Worm (Caenorhabditis elegans): ENCODE data around the gene ttr-20.
A peak's percentile ranks its signal among the peaks of the same experiment; 100 is the strongest.
"Not testable (repeated sequence)": the region's sequence is repeated elsewhere in the genome, so short reads cannot be mapped to it uniquely, and the experiment has no call there.

ttr-20 gene

ce11 chrIV:4246493-4246892, at the start of gene ttr-20:
TSS of gene ttr-20 (plus strand) at chrIV:4246793.
- TF ChIP-seq lin-39 (tag; optimal IDR thresholded peaks at IDR 0.05) (no peak), pha-4 (tag; optimal IDR thresholded peaks at IDR 0.05) (no peak), zag-1 (tag; optimal IDR thresholded peaks at IDR 0.05) (no peak), jun-1 (tag; optimal IDR thresholded peaks at IDR 0.05) (no peak), mml-1 (tag; optimal IDR thresholded peaks at IDR 0.05) (no peak), mdl-1 (tag; optimal IDR thresholded peaks at IDR 0.05) (no peak), snpc-4 (tag; optimal IDR thresholded peaks at IDR 0.05) (no peak), aly-2 (tag; optimal IDR thresholded peaks at IDR 0.05) (no peak), ztf-4 (tag; optimal IDR thresholded peaks at IDR 0.05) (no peak)

ce11 chrIV:4197167-4197566, 49.4 kb upstream of the ttr-20 start, which contains the start of gene cyp-25A6:
TSS of gene cyp-25A6 (plus strand) at chrIV:4197467.
- TF ChIP-seq ceh-82, ztf-4, daf-12 (tag; optimal IDR thresholded peaks at IDR 0.05): not testable (repeated sequence)

ce11 chrIV:4204275-4204674, 42.3 kb upstream of the ttr-20 start, which contains the start of gene pax-2:
TSS of gene pax-2 (minus strand) at chrIV:4204375.
- no peak for TF ChIP-seq ztf-4 (tag; optimal IDR thresholded peaks at IDR 0.05)
- no peak for TF ChIP-seq nhr-11 (tag; optimal IDR thresholded peaks at IDR 0.05)
- no peak for TF ChIP-seq tbx-2 (tag; optimal IDR thresholded peaks at IDR 0.05)
- TF ChIP-seq pqm-1 (tag; optimal IDR thresholded peaks at IDR 0.05) = no peak
- no peak for TF ChIP-seq ztf-11 (tag; optimal IDR thresholded peaks at IDR 0.05)
- no peak for TF ChIP-seq nhr-12 (tag; optimal IDR thresholded peaks at IDR 0.05)
- TF ChIP-seq nhr-237 (tag; optimal IDR thresholded peaks at IDR 0.05) = no peak
- no peak for TF ChIP-seq ama-1 (optimal IDR thresholded peaks at IDR 0.05)
- TF ChIP-seq R02D3.7 (tag; optimal IDR thresholded peaks at IDR 0.05) = no peak
- no peak for TF ChIP-seq egl-27 (tag; optimal IDR thresholded peaks at IDR 0.05)
- TF ChIP-seq zag-1 (tag; optimal IDR thresholded peaks at IDR 0.05) = no peak
- no peak for TF ChIP-seq snpc-4 (tag; optimal IDR thresholded peaks at IDR 0.05)
- TF ChIP-seq ceh-82 (tag; optimal IDR thresholded peaks at IDR 0.05) = no peak
- TF ChIP-seq mdl-1 (tag; optimal IDR thresholded peaks at IDR 0.05) = no peak
- TF ChIP-seq fkh-2 (tag; optimal IDR thresholded peaks at IDR 0.05) = no peak
- TF ChIP-seq nhr-28 (tag; optimal IDR thresholded peaks at IDR 0.05) = no peak
- no peak for TF ChIP-seq sea-2 (GFP tag; optimal IDR thresholded peaks at IDR 0.05)
- TF ChIP-seq nhr-43 (tag; optimal IDR thresholded peaks at IDR 0.05; ENCODE audit: poor library complexity, severe bottlenecking) = no peak
- no peak for TF ChIP-seq ceh-16 (tag; optimal IDR thresholded peaks at IDR 0.05)

ce11 chrIV:4207088-4207487, 39.5 kb upstream of the ttr-20 start, which contains the start of gene osgn-1:
TSS of gene osgn-1 (plus strand) at chrIV:4207388.
- TF ChIP-seq skn-1 (tag; optimal IDR thresholded peaks at IDR 0.05) (no peak), pha-4 (tag; optimal IDR thresholded peaks at IDR 0.05) (no peak)

- TF ChIP-seq nhr-28 (tag; optimal IDR thresholded peaks at IDR 0.05) = no peak
- peak; percentile 98 for TF ChIP-seq pha-4 (tag; optimal IDR thresholded peaks at IDR 0.05)
- no peak for TF ChIP-seq mml-1 (tag; optimal IDR thresholded peaks at IDR 0.05)
Measured at ce11 chrIV:4209084-4209483, 37.5 kb upstream of the ttr-20 start.

ce11 chrIV:4210868-4211267, 35.7 kb upstream of the ttr-20 start:
- TF ChIP-seq lin-15B (tag; optimal IDR thresholded peaks at IDR 0.05) (peak; percentile 15), ceh-16 (tag; optimal IDR thresholded peaks at IDR 0.05) (no peak), nfya-1 (tag; optimal IDR thresholded peaks at IDR 0.05; ENCODE audit: insufficient read depth) (peak; percentile 37), lin-39 (tag; optimal IDR thresholded peaks at IDR 0.05) (peak; percentile 34), nhr-12 (tag; optimal IDR thresholded peaks at IDR 0.05) (no peak)

ce11 chrIV:4212733-4213132, 33.9 kb upstream of the ttr-20 start:
- TF ChIP-seq skn-1 (tag; optimal IDR thresholded peaks at IDR 0.05) (peak; percentile 19), pqm-1 (tag; optimal IDR thresholded peaks at IDR 0.05) (peak; percentile 74), fkh-10 (GFP tag; optimal IDR thresholded peaks at IDR 0.05) (no peak), ceh-9 (tag; optimal IDR thresholded peaks at IDR 0.05) (no peak), elt-2 (tag; optimal IDR thresholded peaks at IDR 0.05) (peak; percentile 83), nhr-25 (tag; optimal IDR thresholded peaks at IDR 0.05) (peak; percentile 7)

Measured in whole organism, L3 larva.